Worm (Caenorhabditis elegans) whole organism, L1 larva: Measurements from ENCODE around the gene D2021.4.

ENCODE experiments used
- C04F5.9 ChIP-seq: sonication (generic microtip); optimal IDR thresholded peaks from 2 replicates; lab custom pipeline; 2016; ENCODE audit warnings: missing genetic modification characterization, missing compliant biosample characterization
- alr-1 ChIP-seq: fragments of 200-800 bp; sonication (Bioruptor generic); optimal IDR thresholded peaks from 2 replicates; lab custom pipeline; 2018; ENCODE audit warnings: borderline replicate concordance, mild to moderate bottlenecking, missing genetic modification characterization, missing compliant biosample characterization
- blmp-1 ChIP-seq: fragments of 150-350 bp; optimal IDR thresholded peaks from 2 replicates; lab custom pipeline; 2014; ENCODE audit warnings: missing biosample characterization, missing genetic modification characterization
- ceh-88 ChIP-seq: fragments of 200-800 bp; sonication (Bioruptor generic); IDR thresholded peaks from 2 replicates; pipeline ENCODE4 v1.3.6; 2022; ENCODE audit warnings: missing genetic modification characterization, missing compliant biosample characterization
- dsc-1 ChIP-seq: sonication (generic microtip); optimal IDR thresholded peaks from 2 replicates; lab custom pipeline; 2016; ENCODE audit warnings: mild to moderate bottlenecking, missing genetic modification characterization, missing compliant biosample characterization
- efl-1 ChIP-seq, 4 experiments: fragments of 150-350 bp; optimal IDR thresholded peaks in 3 of 4; peaks in 1 of 4; 1 replicate in 1 of 4; 2 replicates in 3 of 4; lab custom pipeline; 2014; ENCODE audit warnings: missing biosample characterization in 2 of 4, missing genetic modification characterization in 2 of 4, missing genetic modification reagents in 2 of 4
- grh-1 ChIP-seq: fragments of 200-800 bp; sonication (Bioruptor generic); IDR thresholded peaks from 2 replicates; pipeline ENCODE4 v1.3.6; 2022; ENCODE audit warnings: missing genetic modification reagents, missing genetic modification characterization, missing compliant biosample characterization
- irx-1 ChIP-seq: sonication (generic microtip); optimal IDR thresholded peaks from 2 replicates; lab custom pipeline; 2016; ENCODE audit warnings: missing genetic modification characterization, missing compliant biosample characterization
- lin-13 ChIP-seq: fragments of 150-350 bp; optimal IDR thresholded peaks from 2 replicates; lab custom pipeline; 2014; ENCODE audit warnings: missing biosample characterization, missing genetic modification reagents, missing genetic modification characterization
- mef-2 ChIP-seq: fragments of 150-350 bp; optimal IDR thresholded peaks from 2 replicates; lab custom pipeline; 2014; ENCODE audit warnings: missing biosample characterization, missing genetic modification characterization
- nhr-12 ChIP-seq: sonication (generic microtip); optimal IDR thresholded peaks from 2 replicates; lab custom pipeline; 2017; ENCODE audit warnings: missing biosample characterization, missing genetic modification characterization
- nhr-71 ChIP-seq: sonication (generic microtip); optimal IDR thresholded peaks from 2 replicates; lab custom pipeline; 2016; ENCODE audit warnings: mild to moderate bottlenecking, missing genetic modification characterization, moderate library complexity, missing compliant biosample characterization
- nhr-77 ChIP-seq: fragments of 150-350 bp; optimal IDR thresholded peaks from 2 replicates; lab custom pipeline; 2014; ENCODE audit warnings: missing biosample characterization, missing genetic modification characterization
- nhr-85 ChIP-seq: sonication (generic microtip); peaks from one replicate; lab custom pipeline; 2016; ENCODE audit warnings: missing genetic modification characterization, inconsistent platforms, missing compliant biosample characterization
- pag-3 ChIP-seq: sonication (generic microtip); optimal IDR thresholded peaks from 2 replicates; lab custom pipeline; 2017; ENCODE audit warnings: missing genetic modification characterization, mild to moderate bottlenecking, missing compliant biosample characterization, antibody characterized with exemption, borderline replicate concordance; ENCODE audit not compliant: insufficient read depth
- pax-3 ChIP-seq: fragments of 200-800 bp; sonication (Bioruptor generic); optimal IDR thresholded peaks from 2 replicates; lab custom pipeline; 2018; ENCODE audit warnings: mild to moderate bottlenecking, missing genetic modification characterization, moderate library complexity, missing compliant biosample characterization
- pqm-1 ChIP-seq: sonication (generic microtip); optimal IDR thresholded peaks from 3 replicates; lab custom pipeline; 2017; ENCODE audit warnings: missing biosample characterization, missing genetic modification characterization
- sup-37 ChIP-seq: fragments of 200-800 bp; sonication (Bioruptor generic); optimal IDR thresholded peaks from 2 replicates; lab custom pipeline; 2018; ENCODE audit warnings: mild to moderate bottlenecking, missing genetic modification characterization, missing compliant biosample characterization
- tbx-2 ChIP-seq: sonication (generic microtip); optimal IDR thresholded peaks from 2 replicates; lab custom pipeline; 2016; ENCODE audit warnings: missing genetic modification characterization, missing compliant biosample characterization
- unc-130 ChIP-seq: fragments of 150-350 bp; optimal IDR thresholded peaks from 2 replicates; lab custom pipeline; 2017; ENCODE audit warnings: missing biosample characterization, missing genetic modification characterization, inconsistent platforms
- unc-86 ChIP-seq: sonication (generic microtip); optimal IDR thresholded peaks from 2 replicates; lab custom pipeline; 2016; ENCODE audit warnings: missing genetic modification characterization, missing compliant biosample characterization
- vab-15 ChIP-seq: sonication (generic microtip); optimal IDR thresholded peaks from 2 replicates; lab custom pipeline; 2017; ENCODE audit warnings: missing genotype, mild to moderate bottlenecking, missing genetic modification characterization, missing compliant biosample characterization
- zip-4 ChIP-seq: fragments of 200-800 bp; sonication (Bioruptor generic); optimal IDR thresholded peaks from 2 replicates; lab custom pipeline; 2018; ENCODE audit warnings: mild to moderate bottlenecking, missing genetic modification characterization, moderate library complexity, missing compliant biosample characterization

Gene D2021.4

DNA sequence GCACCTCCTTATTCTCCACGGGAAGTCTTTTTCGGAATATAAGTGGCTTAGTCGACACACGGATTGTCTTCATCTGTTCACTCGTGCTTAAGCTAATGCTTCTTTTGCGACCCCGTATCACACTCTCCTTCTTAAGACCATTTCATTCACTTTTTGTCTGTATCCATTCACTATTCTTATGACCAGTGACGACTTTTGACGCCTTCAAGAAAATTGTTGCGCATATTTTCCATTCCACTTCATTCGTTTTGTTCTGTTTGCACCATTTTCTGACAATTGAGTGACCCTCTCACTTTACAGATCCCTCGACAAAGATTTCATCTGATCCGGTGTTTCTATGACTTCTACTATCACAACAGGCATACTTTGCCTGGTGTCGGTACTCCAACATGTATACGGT, 41.3 kb downstream of the D2021.4 start, which contains the start of gene H03E18.1:
TSS of gene H03E18.1 (plus strand) at position 301 of the 400 bp plus-strand sequence.
- no peak for TF ChIP-seq efl-1 (optimal IDR thresholded peaks at IDR 0.05; lab: Kevin White, UChicago)
- peak in 1 of 2 experiments; percentile 44 for TF ChIP-seq efl-1 (GFP tag; optimal IDR thresholded peaks at IDR 0.05 in 1 of 2; lab: Kevin White, UChicago)
- no peak for TF ChIP-seq pqm-1 (tag; lab: Kevin White, UChicago)

DNA sequence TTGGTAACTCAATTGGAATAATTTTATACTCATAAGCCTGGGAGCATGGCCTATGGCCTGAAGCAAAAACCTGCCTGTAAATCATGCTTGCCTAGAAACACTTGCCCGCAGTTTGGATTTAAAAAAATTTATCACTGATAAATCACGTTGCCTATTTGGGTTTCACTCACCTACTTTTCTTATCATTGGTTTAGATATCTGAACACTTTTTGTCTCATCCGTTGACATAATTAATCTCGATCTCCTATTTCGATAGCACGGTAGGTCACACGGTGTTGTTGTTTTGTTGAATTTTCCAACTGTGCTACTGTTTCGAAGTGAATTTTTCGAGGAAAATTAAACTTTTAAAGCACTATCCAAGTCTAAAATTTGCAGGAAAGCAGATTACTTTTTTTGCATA, 41.8 kb downstream of the D2021.4 start:
- no peak for TF ChIP-seq vab-15 (tag; lab: Kevin White, UChicago)
- peak; percentile 74 for TF ChIP-seq blmp-1 (tag; lab: Kevin White, UChicago)

- TF ChIP-seq blmp-1 (tag; lab: Kevin White, UChicago) (peak; percentile 89), C04F5.9 (tag; lab: Kevin White, UChicago) (no peak)
These were observed 44.7 kb downstream of the D2021.4 start for ce11 chrX:8504207-8504606.

DNA sequence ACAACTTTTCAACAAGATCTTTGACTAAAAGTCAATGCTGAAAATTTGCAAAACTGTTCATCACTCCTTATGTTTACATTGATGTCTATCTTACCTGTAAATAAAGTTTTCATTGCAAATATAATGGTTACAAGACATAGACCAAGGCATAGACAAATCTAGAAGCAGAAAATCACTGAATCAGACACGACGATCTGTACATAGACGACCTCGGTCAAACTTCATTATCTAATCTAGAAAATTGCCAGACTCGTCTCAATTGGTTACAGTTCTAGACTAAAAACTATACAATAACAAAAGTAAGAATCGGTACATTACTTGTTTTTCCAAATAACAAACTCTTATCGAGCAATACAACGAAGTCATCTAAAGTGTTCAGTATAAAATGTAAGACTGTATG, 48.0 kb downstream of the D2021.4 start, which contains the start of gene grd-4:
TSS of gene grd-4 (plus strand) at position 301 of the 400 bp plus-strand sequence.
- no peak for TF ChIP-seq pax-3 (tag; lab: Kevin White, UChicago)
- no peak for TF ChIP-seq nhr-85 (tag; lab: Kevin White, UChicago)
- no peak for TF ChIP-seq ceh-88
- no peak for TF ChIP-seq nhr-12
- TF ChIP-seq C04F5.9 (tag; lab: Kevin White, UChicago): no peak
- TF ChIP-seq alr-1 (tag; lab: Kevin White, UChicago): no peak
- no peak for TF ChIP-seq tbx-2
- TF ChIP-seq pag-3 (tag; lab: Kevin White, UChicago): no peak
- TF ChIP-seq unc-130 (tag; lab: Kevin White, UChicago): no peak
- TF ChIP-seq grh-1: no peak
- no peak for TF ChIP-seq lin-13
- TF ChIP-seq mef-2 (tag; lab: Kevin White, UChicago): no peak
- TF ChIP-seq zip-4: no peak
- no peak for TF ChIP-seq unc-86 (tag; lab: Kevin White, UChicago)
- TF ChIP-seq sup-37 (GFP tag; lab: Kevin White, UChicago): no peak
- no peak for TF ChIP-seq dsc-1
- TF ChIP-seq nhr-71: no peak
- no peak for TF ChIP-seq pqm-1 (tag; lab: Kevin White, UChicago)
- TF ChIP-seq nhr-77 (tag; lab: Kevin White, UChicago): no peak

DNA sequence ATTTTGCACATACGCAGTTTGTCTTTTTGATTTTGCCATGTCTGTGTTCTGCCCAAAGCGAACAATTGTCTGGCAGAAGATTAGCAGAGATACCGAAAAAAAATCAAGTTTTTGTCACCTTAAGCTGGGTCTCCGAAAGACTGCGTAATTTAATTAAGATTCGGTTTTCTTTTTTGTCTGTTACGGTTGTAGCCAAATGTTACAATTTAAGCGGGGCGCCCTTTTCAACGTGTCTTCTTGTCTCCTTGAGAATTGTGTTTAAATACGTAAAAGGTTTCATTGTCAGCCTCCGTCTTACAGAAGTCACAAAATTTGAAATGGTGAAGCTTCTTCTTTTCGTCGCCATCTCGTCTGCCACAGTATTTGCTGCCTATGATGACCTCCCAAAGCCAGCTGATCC, 49.2 kb downstream of the D2021.4 start, which contains the start of gene grd-14:
TSS of gene grd-14 (plus strand) at position 301 of the 400 bp plus-strand sequence.
- no peak for TF ChIP-seq irx-1 (tag; lab: Kevin White, UChicago)
- TF ChIP-seq efl-1 (optimal IDR thresholded peaks at IDR 0.05; lab: Kevin White, UChicago): no peak
- peak in 1 of 2 experiments; percentile 46 for TF ChIP-seq efl-1 (GFP tag; optimal IDR thresholded peaks at IDR 0.05 in 1 of 2; lab: Kevin White, UChicago)
